Fruit fly (Drosophila melanogaster) whole organism, embryonic: Measurements from ENCODE around the gene Sec24CD.

Experiments used
- Awh ChIP-seq: fragments of 200-800 bp; sonication (Bioruptor generic); IDR thresholded peaks from 2 replicates; pipeline ENCODE4, ENCODE4 v1.3.6; 2022; ENCODE audit warnings: missing biosample characterization, missing genetic modification characterization
- B-H2 ChIP-seq: fragments of 200-800 bp; sonication (Bioruptor generic); optimal IDR thresholded peaks from 2 replicates; lab custom pipeline; 2018; ENCODE audit warnings: missing biosample characterization, mild to moderate bottlenecking, missing genetic modification characterization
- BtbVII ChIP-seq: fragments of 200-800 bp; sonication (Bioruptor generic); optimal IDR thresholded peaks from 3 replicates; lab custom pipeline; 2017; ENCODE audit warnings: missing biosample characterization, mild to moderate bottlenecking, missing genetic modification characterization
- Bteb2 ChIP-seq: fragments of 200-800 bp; sonication (Bioruptor generic); optimal IDR thresholded peaks from 2 replicates; lab custom pipeline; 2016; ENCODE audit warnings: missing biosample characterization, missing genetic modification characterization
- CG11696 ChIP-seq: fragments of 200-800 bp; sonication (Bioruptor generic); IDR thresholded peaks from 2 replicates; pipeline ENCODE4 v1.3.6; 2022; ENCODE audit warnings: missing biosample characterization, missing genetic modification characterization
- CG1233 ChIP-seq: fragments of 200-800 bp; sonication (Bioruptor generic); optimal IDR thresholded peaks from 4 replicates; lab custom pipeline; 2018; ENCODE audit warnings: missing biosample characterization, mild to moderate bottlenecking, missing genetic modification characterization
- CG14667 ChIP-seq: fragments of 200-800 bp; sonication (Bioruptor generic); IDR thresholded peaks from 2 replicates; pipeline ENCODE4 v1.3.6; 2022; ENCODE audit warnings: missing biosample characterization, missing genetic modification characterization
- CG14860 ChIP-seq: fragments of 200-800 bp; sonication (Bioruptor generic); IDR thresholded peaks from 3 replicates; pipeline ENCODE4 v1.3.6; 2022; ENCODE audit warnings: missing biosample characterization, missing genetic modification characterization; ENCODE audit not compliant: partially characterized antibody
- CG17186 ChIP-seq: fragments of 200-800 bp; sonication (Bioruptor generic); optimal IDR thresholded peaks from 3 replicates; lab custom pipeline; 2017; ENCODE audit warnings: missing biosample characterization, missing genetic modification reagents, missing genetic modification characterization
- CG2712 ChIP-seq: fragments of 200-800 bp; optimal IDR thresholded peaks from 3 replicates; lab custom pipeline; 2019; ENCODE audit warnings: missing biosample characterization, mild to moderate bottlenecking, missing genetic modification characterization, moderate library complexity
- CG30431 ChIP-seq: fragments of 200-800 bp; sonication (Bioruptor generic); optimal IDR thresholded peaks from 2 replicates; lab custom pipeline; 2017; ENCODE audit warnings: missing biosample characterization, missing genetic modification characterization
- CG32532 ChIP-seq: fragments of 200-800 bp; sonication (Bioruptor generic); IDR thresholded peaks from 2 replicates; pipeline ENCODE4 v1.3.6; 2022; ENCODE audit warnings: missing biosample characterization, missing genetic modification characterization
- CG3726 ChIP-seq: fragments of 200-800 bp; sonication (Bioruptor generic); IDR thresholded peaks from 3 replicates; pipeline ENCODE4, ENCODE4 v1.3.6; 2022; ENCODE audit warnings: missing biosample characterization, missing genetic modification characterization
- CG4282 ChIP-seq: fragments of 200-800 bp; sonication (Bioruptor generic); optimal IDR thresholded peaks from 2 replicates; lab custom pipeline; 2016; ENCODE audit warnings: missing biosample characterization, missing genetic modification characterization
- CG4820 ChIP-seq: fragments of 200-800 bp; sonication (Bioruptor generic); optimal IDR thresholded peaks from 3 replicates; lab custom pipeline; 2016; ENCODE audit warnings: missing biosample characterization, missing genetic modification characterization
- CG4854 ChIP-seq: fragments of 200-800 bp; sonication (Bioruptor generic); optimal IDR thresholded peaks from 2 replicates; lab custom pipeline; 2016; ENCODE audit warnings: missing biosample characterization, missing genetic modification characterization, inconsistent platforms
- CG7963 ChIP-seq: fragments of 200-800 bp; sonication (Bioruptor generic); IDR thresholded peaks from 3 replicates; pipeline ENCODE4 v1.3.6; 2022; ENCODE audit warnings: missing biosample characterization, missing genetic modification characterization; ENCODE audit not compliant: partially characterized antibody
- Camta ChIP-seq: fragments of 200-800 bp; sonication (Bioruptor generic); optimal IDR thresholded peaks from 2 replicates; lab custom pipeline; 2016; ENCODE audit warnings: missing biosample characterization, missing genetic modification characterization
- CoRest ChIP-seq: fragments of 200-800 bp; sonication (Bioruptor generic); optimal IDR thresholded peaks from 3 replicates; lab custom pipeline; 2018; ENCODE audit warnings: missing biosample characterization, mild to moderate bottlenecking, missing genetic modification characterization, moderate library complexity
- Deaf1 ChIP-seq: fragments of 200-800 bp; optimal IDR thresholded peaks from 3 replicates; lab custom pipeline; 2019; ENCODE audit warnings: missing biosample characterization, mild to moderate bottlenecking, missing genetic modification characterization, moderate library complexity
- Drgx ChIP-seq: fragments of 200-800 bp; sonication (Bioruptor generic); IDR thresholded peaks from 2 replicates; pipeline ENCODE4 v1.3.6; 2022; ENCODE audit warnings: missing biosample characterization, missing genetic modification characterization
- E2f1 ChIP-seq: fragments of 200-800 bp; sonication (Bioruptor generic); IDR thresholded peaks from 2 replicates; pipeline ENCODE4 v1.3.6; 2022; ENCODE audit warnings: missing biosample characterization, missing genetic modification characterization
- Eip74EF ChIP-seq, 2 experiments: fragments of 200-800 bp in 1 of 2; fragments of >200 bp in 1 of 2; sonication (Bioruptor generic) in 1 of 2; optimal IDR thresholded peaks; 2 replicates each; lab custom pipeline; 2017 to 2019; ENCODE audit warnings: missing biosample characterization in 2 of 2, missing genetic modification characterization in 2 of 2, mild to moderate bottlenecking in 1 of 2, moderate library complexity in 1 of 2
- Ets97D ChIP-seq: fragments of 200-800 bp; sonication (Bioruptor generic); optimal IDR thresholded peaks from 3 replicates; lab custom pipeline; 2016; ENCODE audit warnings: missing biosample characterization, missing genetic modification characterization
- HLH4C ChIP-seq: fragments of 200-800 bp; sonication (Bioruptor generic); IDR thresholded peaks from 3 replicates; pipeline ENCODE4 v1.3.6; 2022; ENCODE audit warnings: missing biosample characterization, missing genetic modification characterization; ENCODE audit not compliant: partially characterized antibody
- HLH54F ChIP-seq: fragments of 200-800 bp; sonication (Bioruptor generic); optimal IDR thresholded peaks from 3 replicates; lab custom pipeline; 2016; ENCODE audit warnings: missing biosample characterization, missing genetic modification characterization
- Mes4 ChIP-seq: fragments of 200-800 bp; sonication (Bioruptor generic); optimal IDR thresholded peaks from 2 replicates; lab custom pipeline; 2016; ENCODE audit warnings: missing biosample characterization, missing genetic modification characterization
- NC2α ChIP-seq: fragments of 200-800 bp; sonication (Bioruptor generic); optimal IDR thresholded peaks from 2 replicates; lab custom pipeline; 2016; ENCODE audit warnings: missing biosample characterization, missing genetic modification characterization
- Ravus ChIP-seq: fragments of 200-800 bp; sonication (Bioruptor generic); IDR thresholded peaks from 2 replicates; pipeline ENCODE4 v1.3.6; 2022; ENCODE audit warnings: missing biosample characterization, missing genetic modification characterization
- Sox100B ChIP-seq: fragments of 200-800 bp; sonication (Bioruptor generic); optimal IDR thresholded peaks from 3 replicates; lab custom pipeline; 2018; ENCODE audit warnings: missing biosample characterization, mild to moderate bottlenecking, missing genetic modification characterization
- Sry-δ ChIP-seq: fragments of 200-800 bp; sonication (Bioruptor generic); optimal IDR thresholded peaks from 2 replicates; lab custom pipeline; 2016; ENCODE audit warnings: missing biosample characterization, missing genetic modification characterization
- Taf1 ChIP-seq: fragments of 200-800 bp; sonication (Bioruptor generic); IDR thresholded peaks from 2 replicates; pipeline ENCODE4 v1.3.6; 2022; ENCODE audit warnings: missing biosample characterization, missing genetic modification characterization
- Trl ChIP-seq, 3 experiments: fragments of >200 bp in 2 of 3; fragments of 200-800 bp in 1 of 3; sonication (Bioruptor generic) in 1 of 3; optimal IDR thresholded peaks; 2 replicates in 1 of 3; 3 replicates in 2 of 3; lab custom pipeline; 2016 to 2017; ENCODE audit warnings: missing biosample characterization in 1 of 3, missing genetic modification characterization in 1 of 3
- YL-1 ChIP-seq: fragments of 200-800 bp; sonication (Bioruptor generic); optimal IDR thresholded peaks from 3 replicates; lab custom pipeline; 2017; ENCODE audit warnings: missing biosample characterization, mild to moderate bottlenecking, missing genetic modification characterization
- bbx ChIP-seq: fragments of 200-800 bp; sonication (Bioruptor generic); IDR thresholded peaks from 2 replicates; pipeline ENCODE4 v1.3.6; 2022; ENCODE audit warnings: missing biosample characterization, missing genetic modification characterization; ENCODE audit not compliant: partially characterized antibody
- cato ChIP-seq: fragments of 200-800 bp; sonication (Bioruptor generic); optimal IDR thresholded peaks from 2 replicates; lab custom pipeline; 2016; ENCODE audit warnings: missing biosample characterization, missing genetic modification characterization, borderline replicate concordance
- dmrt11E ChIP-seq: fragments of 200-800 bp; sonication (Bioruptor generic); optimal IDR thresholded peaks from 3 replicates; lab custom pipeline; 2018; ENCODE audit warnings: missing biosample characterization, mild to moderate bottlenecking, missing genetic modification characterization, moderate library complexity
- fu2 ChIP-seq: fragments of 200-800 bp; sonication (Bioruptor generic); optimal IDR thresholded peaks from 2 replicates; lab custom pipeline; 2016; ENCODE audit warnings: missing biosample characterization, missing genetic modification characterization
- hb ChIP-seq: fragments of 200-800 bp; sonication (Bioruptor generic); IDR thresholded peaks from 3 replicates; pipeline ENCODE4 v1.3.6; 2022; ENCODE audit warnings: missing biosample characterization, missing genetic modification characterization; ENCODE audit not compliant: partially characterized antibody
- kni ChIP-seq: fragments of 200-800 bp; sonication (Bioruptor generic); optimal IDR thresholded peaks from 3 replicates; lab custom pipeline; 2017; ENCODE audit warnings: mild to moderate bottlenecking, missing biosample characterization, missing genetic modification reagents, missing genetic modification characterization
- lmd ChIP-seq: fragments of 200-800 bp; sonication (Bioruptor generic); IDR thresholded peaks from 2 replicates; pipeline ENCODE4 v1.3.6; 2022; ENCODE audit warnings: missing biosample characterization, missing genetic modification characterization
- nerfin-1 ChIP-seq: fragments of 200-800 bp; sonication (Bioruptor generic); optimal IDR thresholded peaks from 3 replicates; lab custom pipeline; 2019; ENCODE audit warnings: missing biosample characterization, mild to moderate bottlenecking, missing genetic modification characterization, moderate library complexity
- nom ChIP-seq: fragments of 200-800 bp; sonication (Bioruptor generic); optimal IDR thresholded peaks from 2 replicates; lab custom pipeline; 2017; ENCODE audit warnings: missing biosample characterization, missing genetic modification characterization, mild to moderate bottlenecking, moderate library complexity, missing genetic modification reagents
- repo ChIP-seq: fragments of 200-800 bp; sonication (Bioruptor generic); optimal IDR thresholded peaks from 2 replicates; lab custom pipeline; 2016; ENCODE audit warnings: missing biosample characterization, missing genetic modification characterization
- slbo ChIP-seq: fragments of 200-800 bp; sonication (Bioruptor generic); IDR thresholded peaks from 2 replicates; pipeline ENCODE4 v1.3.6; 2022; ENCODE audit warnings: missing biosample characterization, missing genetic modification characterization
- tgo ChIP-seq: fragments of 200-800 bp; sonication (Bioruptor generic); IDR thresholded peaks from 3 replicates; pipeline ENCODE4 v1.3.6; 2022; ENCODE audit warnings: missing biosample characterization, missing genetic modification characterization
- tup ChIP-seq: fragments of 200-800 bp; sonication (Bioruptor generic); optimal IDR thresholded peaks from 2 replicates; lab custom pipeline; 2016; ENCODE audit warnings: missing biosample characterization, mild to moderate bottlenecking, missing genetic modification characterization, moderate library complexity
- usp ChIP-seq: fragments of >200 bp; optimal IDR thresholded peaks from 2 replicates; lab custom pipeline; 2017; ENCODE audit warnings: missing biosample characterization, missing genetic modification characterization

The Sec24CD gene

dm6 chr2L:2196590-2197474 lies 39.8 kb downstream of the Sec24CD start (continued):
- TF ChIP-seq nerfin-1 (peak; percentile 40), YL-1 (peak; percentile 53), CG32532 (GFP tag; lab: Robert Waterston, UW) (no peak), Drgx (GFP tag; lab: Robert Waterston, UW) (no peak), Taf1 (GFP tag; lab: Robert Waterston, UW) (no peak), lmd (GFP tag; lab: Robert Waterston, UW) (no peak), CG14860 (GFP tag; lab: Robert Waterston, UW) (no peak), nom (peak; percentile 41), usp (GFP tag; lab: Kevin White, UChicago) (peak; percentile 22), Sox100B (GFP tag; lab: Kevin White, UChicago) (peak; percentile 38), BtbVII (peak; percentile 78), Bteb2 (GFP tag; lab: Kevin White, UChicago) (no peak), Sry-δ (GFP tag; lab: Kevin White, UChicago) (peak; percentile 7), tup (GFP tag; lab: Kevin White, UChicago) (peak; percentile 10), CG11696 (GFP tag; lab: Robert Waterston, UW) (no peak), CoRest (tag; lab: Kevin White, UChicago) (peak; percentile 67), CG4854 (GFP tag; lab: Kevin White, UChicago) (no peak), Mes4 (no peak), E2f1 (no peak), Deaf1 (peak; percentile 92), NC2α (GFP tag; lab: Kevin White, UChicago) (no peak), kni (GFP tag; lab: Kevin White, UChicago) (peak; percentile 99), fu2 (GFP tag; lab: Kevin White, UChicago) (no peak), Ravus (GFP tag; lab: Robert Waterston, UW) (no peak), CG3726 (no peak), Awh (GFP tag; lab: Robert Waterston, UW) (no peak), CG30431 (no peak), hb (no peak), Trl (optimal IDR thresholded peaks at IDR 0.05; lab: Kevin White, UChicago) (peak in 1 of 2 experiments; percentile 19), Trl (GFP tag; optimal IDR thresholded peaks at IDR 0.05; lab: Kevin White, UChicago) (no peak), CG4820 (GFP tag; lab: Kevin White, UChicago) (peak; percentile 51), bbx (GFP tag; lab: Robert Waterston, UW) (no peak), CG4282 (GFP tag; lab: Kevin White, UChicago) (peak; percentile 70), HLH54F (peak; percentile 66), repo (GFP tag; lab: Kevin White, UChicago) (no peak), B-H2 (peak; percentile 53), cato (GFP tag; lab: Kevin White, UChicago) (no peak), Ets97D (GFP tag; lab: Kevin White, UChicago) (no peak), tgo (GFP tag; lab: Robert Waterston, UW) (no peak), CG7963 (no peak), CG17186 (no peak), CG1233 (GFP tag; lab: Kevin White, UChicago) (peak; percentile 29), CG14667 (GFP tag; lab: Robert Waterston, UW) (no peak), Eip74EF (GFP tag; optimal IDR thresholded peaks at IDR 0.05; lab: Kevin White, UChicago) (peak in 1 of 2 experiments; percentile 94), slbo (GFP tag; lab: Robert Waterston, UW) (no peak), Camta (GFP tag; lab: Kevin White, UChicago) (no peak), CG2712 (tag; lab: Kevin White, UChicago) (peak; percentile 69), HLH4C (GFP tag; lab: Robert Waterston, UW) (no peak), dmrt11E (tag; lab: Kevin White, UChicago) (peak; percentile 67)
